Fruit fly (Drosophila melanogaster): ENCODE measurements around the gene Atox1.

- TF ChIP-seq CG8478 (optimal IDR thresholded peaks at IDR 0.05) (no peak), CTCF (optimal IDR thresholded peaks at IDR 0.05) (no peak)
These were observed 7.1 kb downstream of the Atox1 start for dm6 chr3L:21647853-21648252.
